Worm (Caenorhabditis elegans): ENCODE data around the gene F21C10.13.

- TF ChIP-seq F37D6.2 (tag; optimal IDR thresholded peaks at IDR 0.05): no peak
- TF ChIP-seq daf-12 (tag; optimal IDR thresholded peaks at IDR 0.05): no peak
- TF ChIP-seq lsy-2 (tag; optimal IDR thresholded peaks at IDR 0.05): no peak
- no peak for TF ChIP-seq ztf-7 (tag; optimal IDR thresholded peaks at IDR 0.05)
- no peak for TF ChIP-seq lin-13 (GFP tag; optimal IDR thresholded peaks at IDR 0.05)
- no peak for TF ChIP-seq aly-2 (tag; optimal IDR thresholded peaks at IDR 0.05)
- TF ChIP-seq ama-1 (optimal IDR thresholded peaks at IDR 0.05): no peak
Observed at ce11 chrV:9155616-9156015, 33.5 kb downstream of the F21C10.13 start.
